Fruit fly (Drosophila melanogaster) whole organism: ENCODE data around the gene CG6503.

Experiments
- CG8478 ChIP-seq: fragments of >200 bp; optimal IDR thresholded peaks from 2 replicates; lab custom pipeline; 2018; ENCODE audit warnings: inconsistent platforms
- Dll ChIP-seq: fragments of >200 bp; optimal IDR thresholded peaks from 2 replicates; lab custom pipeline; 2017
- EcR ChIP-seq, 2 experiments: fragments of >200 bp; optimal IDR thresholded peaks; 2 replicates each; lab custom pipeline; 2017; ENCODE audit warnings: missing biosample characterization in 2 of 2, missing genetic modification characterization in 2 of 2, missing genetic modification reagents in 2 of 2
- pan ChIP-seq: fragments of >200 bp; optimal IDR thresholded peaks from 2 replicates; lab custom pipeline; 2017
- psq ChIP-seq: fragments of >200 bp; optimal IDR thresholded peaks from 2 replicates; lab custom pipeline; 2017
- usp ChIP-seq: fragments of >200 bp; optimal IDR thresholded peaks from 2 replicates; lab custom pipeline; 2017; ENCODE audit warnings: missing biosample characterization, missing genetic modification characterization, mixed read lengths

The CG6503 gene

DNA sequence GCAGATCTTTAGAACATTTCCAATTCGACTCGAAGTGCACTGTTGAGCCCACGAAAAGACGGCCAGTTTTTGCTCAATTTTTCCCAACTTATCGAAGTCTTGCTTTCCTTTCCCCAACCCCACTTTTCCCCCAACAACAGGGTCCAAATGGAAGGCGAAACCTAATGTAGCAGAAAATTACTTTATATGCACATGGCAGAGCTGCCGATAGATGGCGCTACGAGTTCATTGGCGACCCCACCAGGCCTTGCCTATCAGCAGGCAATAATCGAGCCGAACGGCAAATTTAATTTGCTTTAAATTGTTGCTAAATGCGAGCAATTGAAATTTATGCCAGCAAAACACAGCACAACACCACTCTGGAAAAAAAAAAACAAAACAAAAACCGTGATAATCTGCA is 7.6 kb upstream of the CG6503 start:
- no peak for TF ChIP-seq pan (lab: Kevin White, UChicago)
- TF ChIP-seq Dll (lab: Kevin White, UChicago): no peak
- no peak for TF ChIP-seq CG8478 (lab: Kevin White, UChicago)
- no peak for TF ChIP-seq psq (lab: Kevin White, UChicago)
- TF ChIP-seq usp: no peak
- no peak for TF ChIP-seq EcR (GFP tag; optimal IDR thresholded peaks at IDR 0.05; lab: Kevin White, UChicago)

DNA sequence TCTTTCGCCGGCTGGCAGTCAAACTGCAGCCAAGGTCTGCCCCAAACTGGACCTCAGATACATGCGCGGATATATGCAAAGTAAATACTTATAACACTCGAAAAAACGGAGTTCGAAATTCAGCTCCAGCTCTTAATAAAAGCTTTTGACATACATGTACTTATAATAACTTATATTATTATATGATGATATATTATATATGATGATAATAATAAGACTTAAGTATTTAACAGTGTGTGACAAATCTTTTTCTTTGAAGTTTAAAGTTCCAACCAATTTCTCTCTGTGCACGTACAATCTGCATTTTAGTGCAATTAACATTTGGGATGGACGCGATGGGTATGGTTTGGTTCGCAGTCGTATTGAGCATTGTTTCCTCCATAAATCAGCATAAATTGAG is 4.7 kb upstream of the CG6503 start:
- no peak for TF ChIP-seq pan (lab: Kevin White, UChicago)
- TF ChIP-seq CG8478 (lab: Kevin White, UChicago): no peak
- no peak for TF ChIP-seq usp
- TF ChIP-seq Dll (lab: Kevin White, UChicago): no peak

DNA sequence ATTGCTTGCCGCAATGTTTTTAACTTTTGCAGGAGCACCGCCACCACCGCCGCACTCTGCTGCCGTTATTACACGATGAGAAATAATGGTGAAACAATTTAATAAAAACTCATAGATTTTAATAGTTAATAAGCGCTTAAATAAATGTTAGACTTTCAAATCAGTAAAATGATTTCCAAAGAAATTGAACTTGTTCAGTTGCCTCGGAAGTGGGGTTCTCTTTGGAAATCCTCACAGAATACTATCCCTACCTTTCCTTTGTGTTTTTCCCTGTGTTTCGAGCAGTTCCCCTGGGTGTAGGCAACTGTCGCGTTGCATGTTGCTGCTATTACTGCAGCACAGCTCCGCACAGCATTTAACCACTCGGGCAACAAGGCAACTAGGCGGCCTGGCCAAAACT is 3.3 kb upstream of the CG6503 start:
- TF ChIP-seq Dll (lab: Kevin White, UChicago) (no peak), CG8478 (lab: Kevin White, UChicago) (no peak), EcR (GFP tag; optimal IDR thresholded peaks at IDR 0.05; lab: Kevin White, UChicago) (no peak), pan (lab: Kevin White, UChicago) (no peak), psq (lab: Kevin White, UChicago) (no peak), usp (no peak)

DNA sequence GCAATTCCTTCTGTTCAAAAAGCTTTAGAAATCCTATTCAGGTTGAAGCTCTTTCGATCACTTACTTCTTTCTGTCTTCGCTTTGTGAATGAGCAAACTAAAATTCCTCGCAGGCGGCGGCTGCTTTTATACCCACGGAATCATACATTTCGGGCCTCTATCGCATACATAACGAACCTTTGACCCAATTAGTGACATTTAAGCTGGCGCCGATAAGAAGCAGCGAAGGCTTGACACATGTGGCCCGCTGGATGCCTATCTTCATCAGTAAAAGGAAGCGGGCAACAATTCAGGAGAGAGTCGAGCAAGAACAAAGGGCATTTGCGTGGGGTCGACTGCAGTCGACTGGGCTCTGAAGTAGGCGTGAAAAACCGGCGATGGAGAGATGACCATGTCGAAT is 776 bp upstream of the CG6503 start, which contains the start of gene CG34291:
CG34291 (minus strand) TSS at position 101 of the 400 bp plus-strand sequence.
- TF ChIP-seq usp (no peak), psq (lab: Kevin White, UChicago) (no peak), Dll (lab: Kevin White, UChicago) (no peak), EcR (GFP tag; optimal IDR thresholded peaks at IDR 0.05; lab: Kevin White, UChicago) (no peak), pan (lab: Kevin White, UChicago) (no peak), CG8478 (lab: Kevin White, UChicago) (no peak)

DNA sequence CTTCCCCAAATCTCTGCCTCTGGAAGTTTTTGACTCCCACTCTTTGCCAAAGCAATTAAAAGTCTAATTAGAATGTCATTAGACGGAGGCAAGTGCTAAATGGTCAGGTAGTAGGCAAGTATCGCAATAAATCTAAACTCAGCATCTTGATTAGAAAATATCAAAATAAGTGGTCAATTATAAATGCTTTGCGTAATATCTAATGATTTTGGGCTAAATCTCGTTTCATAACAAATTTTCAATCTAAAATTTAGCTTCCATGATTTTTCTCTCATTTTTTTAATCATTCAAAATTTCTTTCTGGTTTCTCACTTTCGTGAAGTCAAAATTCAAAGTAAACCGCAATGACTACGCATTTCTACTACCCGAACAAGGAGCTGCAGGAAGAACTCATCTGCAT is 11.1 kb downstream of the CG6503 start, which contains the start of gene Ald2:
Ald2 (plus strand) TSS at position 301 of the 400 bp plus-strand sequence.
- TF ChIP-seq usp (no peak), pan (lab: Kevin White, UChicago) (no peak), psq (lab: Kevin White, UChicago) (no peak), EcR (GFP tag; optimal IDR thresholded peaks at IDR 0.05; lab: Kevin White, UChicago) (no peak), CG8478 (lab: Kevin White, UChicago) (no peak), Dll (lab: Kevin White, UChicago) (no peak)

DNA sequence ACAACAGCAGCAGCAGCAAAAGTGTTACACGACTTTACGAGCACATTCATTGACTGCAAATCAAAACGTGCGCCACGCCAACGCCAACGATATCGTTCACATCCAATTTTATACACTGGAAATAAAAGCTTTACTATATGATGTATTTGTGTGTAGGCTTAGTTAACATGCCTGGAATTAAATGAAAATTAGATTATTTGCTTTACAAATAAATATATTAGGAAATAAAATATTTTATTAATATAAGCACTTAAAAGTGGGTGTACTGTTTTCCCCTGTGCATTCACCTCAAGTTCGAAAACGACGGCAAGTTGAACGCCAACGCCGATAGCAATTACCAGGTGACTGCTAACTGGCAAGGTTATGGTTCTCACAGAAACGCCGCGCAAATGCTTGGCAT is 15.1 kb downstream of the CG6503 start:
- TF ChIP-seq EcR (GFP tag; optimal IDR thresholded peaks at IDR 0.05; lab: Kevin White, UChicago) (no peak), usp (no peak), pan (lab: Kevin White, UChicago) (no peak), CG8478 (lab: Kevin White, UChicago) (no peak), psq (lab: Kevin White, UChicago) (no peak), Dll (lab: Kevin White, UChicago) (no peak)

DNA sequence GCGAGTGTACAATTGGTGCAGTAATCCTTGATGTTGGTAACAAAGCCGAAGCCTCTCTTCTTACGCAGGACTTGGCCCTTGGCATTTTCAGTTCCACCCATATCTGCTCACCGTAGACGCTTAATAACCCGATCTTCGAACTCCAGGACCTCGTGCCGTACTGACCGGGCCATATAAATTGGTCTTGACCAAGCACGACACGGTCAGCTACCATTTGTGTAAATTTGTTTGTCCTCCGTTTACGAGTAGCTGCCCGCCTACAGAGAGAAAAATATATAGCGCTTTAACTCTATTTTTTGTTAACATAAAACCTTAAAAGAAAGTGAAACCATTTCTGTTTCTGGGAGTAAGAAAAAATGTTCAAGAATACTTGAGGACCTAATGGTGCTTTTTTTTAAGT is 21.3 kb downstream of the CG6503 start, which contains the start of gene ppk15:
ppk15 (minus strand) TSS at position 101 of the 400 bp plus-strand sequence.
- TF ChIP-seq psq (lab: Kevin White, UChicago): no peak
- no peak for TF ChIP-seq EcR (GFP tag; optimal IDR thresholded peaks at IDR 0.05; lab: Kevin White, UChicago)
- TF ChIP-seq pan (lab: Kevin White, UChicago): no peak
- no peak for TF ChIP-seq usp
- TF ChIP-seq CG8478 (lab: Kevin White, UChicago): no peak
